Fruit fly (Drosophila melanogaster) whole organism, prepupa: ENCODE measurements around the gene Rai1.
A peak's percentile ranks its signal among the peaks of the same experiment; 100 is the strongest.

Experiments
- CG10669 ChIP-seq: fragments of 200-800 bp; sonication (Bioruptor generic); optimal IDR thresholded peaks from 3 replicates; lab custom pipeline; 2018; ENCODE audit warnings: missing biosample characterization, mild to moderate bottlenecking, missing genetic modification characterization, moderate library complexity
- CG11762 ChIP-seq: fragments of 200-800 bp; sonication (Bioruptor generic); optimal IDR thresholded peaks from 3 replicates; lab custom pipeline; 2016; ENCODE audit warnings: missing biosample characterization, missing genetic modification characterization; ENCODE audit not compliant: insufficient read depth
- CG11902 ChIP-seq: fragments of 200-800 bp; sonication (Bioruptor generic); optimal IDR thresholded peaks from 3 replicates; lab custom pipeline; 2016; ENCODE audit warnings: missing biosample characterization, missing genetic modification characterization
- CG15336 ChIP-seq: fragments of 200-800 bp; sonication (Bioruptor generic); IDR thresholded peaks from 2 replicates; pipeline ENCODE4 v1.3.6; 2022; ENCODE audit warnings: missing biosample characterization, missing genetic modification characterization
- CG1621 ChIP-seq: fragments of 200-800 bp; sonication (Bioruptor generic); optimal IDR thresholded peaks from 3 replicates; lab custom pipeline; 2018; ENCODE audit warnings: missing biosample characterization, mild to moderate bottlenecking, missing genetic modification characterization
- CG16779 ChIP-seq: fragments of 200-800 bp; sonication (Bioruptor generic); optimal IDR thresholded peaks from 3 replicates; lab custom pipeline; 2017; ENCODE audit warnings: missing biosample characterization, mild to moderate bottlenecking, missing genetic modification characterization
- CG3032 ChIP-seq: fragments of 200-800 bp; optimal IDR thresholded peaks from 2 replicates; lab custom pipeline; 2019; ENCODE audit warnings: missing biosample characterization, mild to moderate bottlenecking, missing genetic modification characterization, moderate library complexity
- CG31627 ChIP-seq: fragments of 200-800 bp; sonication (Bioruptor generic); optimal IDR thresholded peaks from 3 replicates; lab custom pipeline; 2016; ENCODE audit warnings: missing biosample characterization, missing genetic modification characterization
- CG32006 ChIP-seq: fragments of 200-800 bp; sonication (Bioruptor generic); optimal IDR thresholded peaks from 3 replicates; lab custom pipeline; 2017; ENCODE audit warnings: missing biosample characterization, mild to moderate bottlenecking, missing genetic modification characterization
- CG34406 ChIP-seq: fragments of 200-800 bp; sonication (Bioruptor generic); optimal IDR thresholded peaks from 3 replicates; lab custom pipeline; 2016; ENCODE audit warnings: missing biosample characterization, missing genetic modification characterization
- CG3919 ChIP-seq: fragments of 200-800 bp; sonication (Bioruptor generic); optimal IDR thresholded peaks from 3 replicates; lab custom pipeline; 2016; ENCODE audit warnings: missing biosample characterization, missing genetic modification characterization
- CG6163 ChIP-seq: fragments of 200-800 bp; sonication (Bioruptor generic); IDR thresholded peaks from 3 replicates; pipeline ENCODE4 v1.3.6; 2022; ENCODE audit warnings: missing biosample characterization, missing genetic modification characterization
- CG6276 ChIP-seq: fragments of 200-800 bp; sonication (Bioruptor generic); optimal IDR thresholded peaks from 2 replicates; lab custom pipeline; 2017; ENCODE audit warnings: missing biosample characterization, mild to moderate bottlenecking, missing genetic modification characterization
- CG6792 ChIP-seq: fragments of 200-800 bp; sonication (Bioruptor generic); optimal IDR thresholded peaks from 3 replicates; lab custom pipeline; 2016; ENCODE audit warnings: missing biosample characterization, missing genetic modification characterization
- CG6808 ChIP-seq: fragments of 200-800 bp; sonication (Bioruptor generic); optimal IDR thresholded peaks from 3 replicates; lab custom pipeline; 2017; ENCODE audit warnings: missing biosample characterization, missing genetic modification characterization, mild to moderate bottlenecking, moderate library complexity, missing genetic modification reagents
- CG8119 ChIP-seq: fragments of 200-800 bp; sonication (Bioruptor generic); IDR thresholded peaks from 3 replicates; pipeline ENCODE4 v1.3.6; 2022; ENCODE audit warnings: missing biosample characterization, missing genetic modification characterization
- CG8319 ChIP-seq: fragments of 200-800 bp; sonication (Bioruptor generic); optimal IDR thresholded peaks from 3 replicates; lab custom pipeline; 2016; ENCODE audit warnings: missing biosample characterization, missing genetic modification characterization
- CG8632 ChIP-seq: fragments of 200-800 bp; sonication (Bioruptor generic); optimal IDR thresholded peaks from 3 replicates; lab custom pipeline; 2016; ENCODE audit warnings: missing biosample characterization, missing genetic modification characterization
- CG9139 ChIP-seq: fragments of 200-800 bp; sonication (Bioruptor generic); optimal IDR thresholded peaks from 3 replicates; lab custom pipeline; 2017; ENCODE audit warnings: missing biosample characterization, mild to moderate bottlenecking, missing genetic modification characterization
- Eip78C ChIP-seq: fragments of 200-800 bp; sonication (Bioruptor generic); peaks from one replicate; lab custom pipeline; 2016; ENCODE audit warnings: missing biosample characterization, missing genetic modification characterization
- Gug ChIP-seq: fragments of 200-800 bp; sonication (Bioruptor generic); IDR thresholded peaks from 2 replicates; pipeline ENCODE4 v1.3.6; 2022; ENCODE audit warnings: missing biosample characterization, missing genetic modification characterization
- Hr39 ChIP-seq: fragments of 200-800 bp; sonication (Bioruptor generic); optimal IDR thresholded peaks from 2 replicates; lab custom pipeline; 2016; ENCODE audit warnings: missing biosample characterization, missing genetic modification characterization
- Hr4 ChIP-seq: fragments of 200-800 bp; sonication (Bioruptor generic); optimal IDR thresholded peaks from 3 replicates; lab custom pipeline; 2016; ENCODE audit warnings: missing biosample characterization, missing genetic modification characterization
- Lpt ChIP-seq: fragments of 200-800 bp; sonication (Bioruptor generic); optimal IDR thresholded peaks from 3 replicates; lab custom pipeline; 2016; ENCODE audit warnings: missing biosample characterization, missing genetic modification characterization
- Met ChIP-seq: fragments of 200-800 bp; sonication (Bioruptor generic); optimal IDR thresholded peaks from 3 replicates; lab custom pipeline; 2016; ENCODE audit warnings: missing biosample characterization, missing genetic modification characterization
- OdsH ChIP-seq: fragments of 200-800 bp; sonication (Bioruptor generic); optimal IDR thresholded peaks from 3 replicates; lab custom pipeline; 2016; ENCODE audit warnings: missing biosample characterization, missing genetic modification characterization
- Sox102F ChIP-seq: fragments of 200-800 bp; sonication (Bioruptor generic); optimal IDR thresholded peaks from 2 replicates; lab custom pipeline; 2016; ENCODE audit warnings: missing biosample characterization, mild to moderate bottlenecking, missing genetic modification characterization
- Sox14 ChIP-seq: fragments of 200-800 bp; sonication (Bioruptor generic); optimal IDR thresholded peaks from 3 replicates; lab custom pipeline; 2016; ENCODE audit warnings: missing biosample characterization, missing genetic modification characterization
- Sox15 ChIP-seq: fragments of 200-800 bp; sonication (Bioruptor generic); optimal IDR thresholded peaks from 3 replicates; lab custom pipeline; 2016; ENCODE audit warnings: missing biosample characterization, missing genetic modification characterization
- achi ChIP-seq: fragments of 200-800 bp; sonication (Bioruptor generic); optimal IDR thresholded peaks from 3 replicates; lab custom pipeline; 2016; ENCODE audit warnings: missing biosample characterization, missing genetic modification characterization
- dac ChIP-seq: fragments of 200-800 bp; sonication (Bioruptor generic); optimal IDR thresholded peaks from 2 replicates; lab custom pipeline; 2017; ENCODE audit warnings: missing biosample characterization, mild to moderate bottlenecking, missing genetic modification characterization
- dsx ChIP-seq: fragments of 200-800 bp; optimal IDR thresholded peaks from 3 replicates; lab custom pipeline; 2019; ENCODE audit warnings: missing biosample characterization, mild to moderate bottlenecking, missing genetic modification characterization, moderate library complexity; ENCODE audit not compliant: poor library complexity, severe bottlenecking
- eg ChIP-seq: fragments of 200-800 bp; sonication (Bioruptor generic); IDR thresholded peaks from 3 replicates; pipeline ENCODE4 v1.3.6; 2022; ENCODE audit warnings: missing biosample characterization, missing genetic modification characterization
- fd85E ChIP-seq: fragments of 200-800 bp; sonication (Bioruptor generic); optimal IDR thresholded peaks from 3 replicates; lab custom pipeline; 2016; ENCODE audit warnings: missing biosample characterization, missing genetic modification characterization
- fkh ChIP-seq: fragments of 200-800 bp; sonication (Bioruptor generic); optimal IDR thresholded peaks from 3 replicates; lab custom pipeline; 2017; ENCODE audit warnings: missing biosample characterization, mild to moderate bottlenecking, missing genetic modification characterization, moderate library complexity
- pdm3 ChIP-seq: fragments of 200-800 bp; sonication (Bioruptor generic); optimal IDR thresholded peaks from 3 replicates; lab custom pipeline; 2016; ENCODE audit warnings: missing biosample characterization, missing genetic modification characterization
- salr ChIP-seq, 2 experiments: fragments of 200-800 bp; sonication (Bioruptor generic); optimal IDR thresholded peaks; 3 replicates each; lab custom pipeline; 2016 to 2018; ENCODE audit warnings: missing biosample characterization in 2 of 2, missing genetic modification characterization in 2 of 2, mild to moderate bottlenecking in 1 of 2
- spab ChIP-seq: fragments of 200-800 bp; sonication (Bioruptor generic); optimal IDR thresholded peaks from 2 replicates; lab custom pipeline; 2017; ENCODE audit warnings: missing biosample characterization, mild to moderate bottlenecking, missing genetic modification characterization, missing genetic modification reagents
- ss ChIP-seq, 2 experiments: fragments of 200-800 bp; sonication (Bioruptor generic); optimal IDR thresholded peaks; 2 replicates in 1 of 2; 3 replicates in 1 of 2; lab custom pipeline; 2017 to 2018; ENCODE audit warnings: mild to moderate bottlenecking in 2 of 2, missing biosample characterization in 2 of 2, missing genetic modification characterization in 2 of 2, moderate library complexity in 1 of 2
- svp ChIP-seq: fragments of 200-800 bp; sonication (Bioruptor generic); peaks from one replicate; lab custom pipeline; 2016; ENCODE audit warnings: missing biosample characterization, missing genetic modification characterization
- topi ChIP-seq: fragments of 200-800 bp; sonication (Bioruptor generic); optimal IDR thresholded peaks from 3 replicates; lab custom pipeline; 2016; ENCODE audit warnings: missing biosample characterization, missing genetic modification characterization

The Rai1 gene

DNA sequence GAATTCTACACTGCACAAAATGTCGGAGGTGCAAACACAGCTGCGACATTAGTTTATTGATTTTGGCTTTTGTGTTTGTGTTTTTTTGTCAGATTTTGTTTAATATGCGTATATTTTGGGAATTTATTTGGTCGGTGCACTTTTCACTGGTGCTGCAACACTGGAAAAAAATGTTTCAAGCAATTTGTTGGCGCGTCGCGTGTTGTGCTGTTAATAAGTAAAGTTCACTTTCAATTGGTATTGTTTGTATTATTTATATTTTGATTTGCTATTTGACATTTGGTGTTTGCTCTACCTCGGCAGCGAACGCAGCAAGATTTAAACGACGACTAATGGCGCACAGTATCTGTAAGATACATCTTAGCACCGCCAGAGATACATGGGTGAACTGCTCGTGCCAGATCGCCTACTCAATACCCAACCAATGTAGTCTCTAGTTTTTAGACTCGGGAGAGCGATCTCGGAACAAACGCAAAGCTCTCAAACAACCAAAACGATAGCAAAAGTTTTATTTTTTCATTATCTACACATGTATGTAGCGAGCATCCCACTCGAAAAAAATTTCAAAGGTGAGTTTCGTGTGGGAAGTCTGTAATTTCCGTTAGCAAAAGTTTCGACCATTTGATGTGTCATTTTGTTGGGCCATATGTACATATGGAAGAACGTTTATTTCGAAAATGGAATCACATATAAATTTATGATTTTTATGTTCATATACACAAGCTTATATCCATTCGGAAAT is 20.8 kb downstream of the Rai1 start (continued):
- TF ChIP-seq spab (GFP tag; lab: Kevin White, UChicago) (no peak), Sox15 (GFP tag; lab: Kevin White, UChicago) (no peak), Sox102F (no peak), Met (no peak), CG1621 (no peak), CG10669 (GFP tag; lab: Kevin White, UChicago) (peak; percentile 22), Eip78C (GFP tag; lab: Kevin White, UChicago) (peak; percentile 76), fd85E (GFP tag; lab: Kevin White, UChicago) (no peak), dac (GFP tag; lab: Kevin White, UChicago) (peak; percentile 18), CG31627 (GFP tag; lab: Kevin White, UChicago) (no peak), CG9139 (GFP tag; lab: Kevin White, UChicago) (no peak), achi (GFP tag; lab: Kevin White, UChicago) (peak; percentile 53), Sox14 (GFP tag; lab: Kevin White, UChicago) (peak; percentile 14), CG3919 (peak; percentile 31), CG8632 (GFP tag; lab: Kevin White, UChicago) (no peak), salr (GFP tag; optimal IDR thresholded peaks at IDR 0.05; lab: Kevin White, UChicago) (peak in 1 of 2 experiments; percentile 59)

DNA sequence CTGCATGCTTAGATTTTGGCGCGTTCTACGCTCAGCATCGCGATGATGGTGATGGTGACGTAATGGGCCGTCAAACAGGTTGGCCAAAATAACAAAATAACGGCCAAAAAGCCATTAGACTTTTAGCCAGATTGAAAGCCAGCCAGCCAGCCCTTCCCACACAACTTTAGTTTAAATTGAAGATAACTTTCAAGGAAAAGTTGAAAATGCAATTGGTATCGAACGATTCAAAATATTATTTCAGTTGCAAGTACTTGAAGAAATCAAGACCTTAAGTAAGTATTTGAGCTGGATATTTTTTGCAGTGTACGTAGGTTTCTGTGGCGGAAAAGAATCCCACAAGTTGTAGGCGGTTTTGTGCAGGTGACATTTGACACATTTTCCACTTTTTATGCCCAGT is 22.1 kb downstream of the Rai1 start:
- peak; percentile 57 for TF ChIP-seq Eip78C (GFP tag; lab: Kevin White, UChicago)
- no peak for TF ChIP-seq CG6276 (GFP tag; lab: Kevin White, UChicago)
- no peak for TF ChIP-seq spab (GFP tag; lab: Kevin White, UChicago)
- TF ChIP-seq CG6163 (GFP tag; lab: Robert Waterston, UW), result 0 out of 3 replicates have a peak, but pooled peaks have one; percentile 7
- TF ChIP-seq Hr4, result peak; percentile 8
- TF ChIP-seq CG15336 (GFP tag; lab: Robert Waterston, UW), result peak; percentile 40; the same call in 1 of the 2 replicates
- TF ChIP-seq svp, result no peak
- no peak for TF ChIP-seq CG1621
- no peak for TF ChIP-seq pdm3 (GFP tag; lab: Kevin White, UChicago)
- peak; percentile 35 for TF ChIP-seq CG32006 (GFP tag; lab: Kevin White, UChicago)
- no peak for TF ChIP-seq CG10669 (GFP tag; lab: Kevin White, UChicago)
- peak; percentile 42 for TF ChIP-seq eg (GFP tag; lab: Robert Waterston, UW)
- no peak for TF ChIP-seq Lpt (GFP tag; lab: Kevin White, UChicago)
- TF ChIP-seq CG34406, result no peak

DNA sequence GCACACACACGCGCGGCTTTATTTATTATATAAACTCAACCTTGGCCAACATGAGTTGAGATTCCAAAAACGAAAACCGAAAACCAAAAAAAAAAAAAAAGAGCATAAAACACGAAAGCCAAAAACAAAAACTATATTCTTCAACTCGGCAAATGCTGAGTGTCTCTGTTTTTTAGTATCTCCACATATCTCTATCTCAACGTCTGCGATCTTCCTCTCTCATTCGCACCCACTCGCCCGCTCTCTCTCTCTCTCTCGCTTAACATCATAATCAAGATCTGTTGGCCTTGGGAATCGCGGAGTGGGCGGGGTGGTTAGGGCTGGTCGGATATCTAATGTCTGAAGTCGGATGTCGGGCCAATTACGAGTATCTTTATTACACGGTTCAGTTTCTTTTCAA is 22.9 kb downstream of the Rai1 start:
- TF ChIP-seq CG16779 (tag; lab: Kevin White, UChicago) (no peak), CG11762 (GFP tag; lab: Kevin White, UChicago) (no peak), svp (no peak), ss (GFP tag; optimal IDR thresholded peaks at IDR 0.05; lab: Kevin White, UChicago) (no peak), fkh (GFP tag; lab: Kevin White, UChicago) (peak; percentile 17), Gug (no peak), Hr39 (GFP tag; lab: Kevin White, UChicago) (no peak), eg (GFP tag; lab: Robert Waterston, UW) (no peak), Sox15 (GFP tag; lab: Kevin White, UChicago) (no peak)

DNA sequence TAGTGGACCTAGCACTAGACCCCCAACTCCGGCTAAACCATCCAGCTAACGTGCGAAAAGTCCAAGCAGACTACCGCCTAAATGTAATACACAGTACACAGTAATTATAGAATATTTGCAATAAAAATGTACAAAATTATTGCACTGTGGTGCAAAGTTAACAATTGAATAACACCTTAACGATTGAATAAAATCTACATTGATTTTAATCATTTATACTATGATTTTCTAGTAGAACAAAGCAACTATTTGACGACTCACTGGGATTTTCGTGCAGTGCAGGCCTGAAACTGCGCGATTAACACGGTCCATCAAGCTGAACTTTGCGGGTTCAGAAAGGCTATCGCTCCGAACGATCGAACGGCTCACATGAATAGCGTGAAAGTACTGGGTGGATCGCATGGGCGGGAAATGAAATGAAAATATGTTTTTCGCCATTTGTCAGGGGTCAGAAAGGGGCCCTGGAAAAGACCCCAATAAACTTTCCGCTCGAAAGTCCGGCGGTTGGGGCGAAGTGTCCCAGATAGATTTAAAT is 24.9 kb downstream of the Rai1 start:
- no peak for TF ChIP-seq Sox15 (GFP tag; lab: Kevin White, UChicago)
- TF ChIP-seq CG32006 (GFP tag; lab: Kevin White, UChicago), result peak; percentile 56
- no peak for TF ChIP-seq dac (GFP tag; lab: Kevin White, UChicago)
- no peak for TF ChIP-seq CG16779 (tag; lab: Kevin White, UChicago)
- TF ChIP-seq CG34406, result no peak
- TF ChIP-seq CG1621, result no peak
- no peak for TF ChIP-seq fd85E (GFP tag; lab: Kevin White, UChicago)
- peak; percentile 25 for TF ChIP-seq dsx (GFP tag; lab: Kevin White, UChicago)
- TF ChIP-seq Hr4, result peak; percentile 29
- no peak for TF ChIP-seq CG15336 (GFP tag; lab: Robert Waterston, UW)
- TF ChIP-seq CG8119 (GFP tag; lab: Robert Waterston, UW), result 0 out of 3 replicates have a peak, but pooled peaks have one; percentile 39
- no peak for TF ChIP-seq CG6792 (GFP tag; lab: Kevin White, UChicago)
- peak; percentile 28 for TF ChIP-seq topi (GFP tag; lab: Kevin White, UChicago)
- TF ChIP-seq CG8319 (GFP tag; lab: Kevin White, UChicago), result no peak
- no peak for TF ChIP-seq fkh (GFP tag; lab: Kevin White, UChicago)
- peak; percentile 32 for TF ChIP-seq pdm3 (GFP tag; lab: Kevin White, UChicago)
- no peak for TF ChIP-seq CG11902 (GFP tag; lab: Kevin White, UChicago)
- TF ChIP-seq Eip78C (GFP tag; lab: Kevin White, UChicago), result peak; percentile 76
- peak in 1 of 2 experiments; percentile 0 for TF ChIP-seq salr (GFP tag; optimal IDR thresholded peaks at IDR 0.05; lab: Kevin White, UChicago)
- TF ChIP-seq CG6163 (GFP tag; lab: Robert Waterston, UW), result no peak; the same call in 2 of the 3 replicates
- TF ChIP-seq OdsH (GFP tag; lab: Kevin White, UChicago), result no peak
- no peak for TF ChIP-seq Gug
- TF ChIP-seq CG3032 (tag; lab: Kevin White, UChicago), result peak; percentile 3
- TF ChIP-seq CG6808, result no peak
